Worm (Caenorhabditis elegans): ENCODE data around the gene T23B5.4.

Gene T23B5.4

DNA sequence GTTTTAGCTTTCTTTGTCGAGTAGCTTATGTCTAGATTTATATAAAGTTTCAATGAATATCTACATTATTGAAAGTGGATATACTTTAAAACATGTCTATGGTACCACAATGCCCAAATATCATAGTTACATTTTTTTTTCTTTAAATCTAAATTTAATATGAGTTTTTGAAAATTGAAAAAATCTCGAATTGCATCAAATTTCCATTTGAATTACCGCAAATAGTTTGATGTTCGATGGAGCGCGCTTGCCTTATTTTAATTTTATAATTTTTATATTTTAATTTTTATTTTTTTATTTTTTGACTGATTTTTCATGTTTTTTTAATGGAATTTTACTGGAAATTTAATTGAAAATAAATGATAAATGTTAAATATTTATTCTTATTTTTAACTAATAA, at the start of gene T23B5.4:
TSS of gene T23B5.4 (plus strand) at position 301 of the 400 bp plus-strand sequence.
- no peak for TF ChIP-seq mxl-2 (GFP tag; conservative IDR thresholded peaks at IDR 0.05)
- TF ChIP-seq ceh-62 (tag; optimal IDR thresholded peaks at IDR 0.05) = no peak
- TF ChIP-seq lim-7 (GFP tag; IDR thresholded peaks at IDR 0.05) = no peak
- no peak for TF ChIP-seq aha-1 (tag)
- TF ChIP-seq ztf-11 (tag; optimal IDR thresholded peaks at IDR 0.05) = no peak
- no peak for TF ChIP-seq ctbp-1 (GFP tag; IDR thresholded peaks at IDR 0.05)
- no peak for TF ChIP-seq jun-1 (tag; optimal IDR thresholded peaks at IDR 0.05)
- TF ChIP-seq ama-1 (optimal IDR thresholded peaks at IDR 0.05) = no peak
- no peak for TF ChIP-seq nhr-77 (tag; optimal IDR thresholded peaks at IDR 0.05)
- no peak for TF ChIP-seq ces-1 (GFP tag; optimal IDR thresholded peaks at IDR 0.05)
- TF ChIP-seq nhr-28 (tag; optimal IDR thresholded peaks at IDR 0.05) = no peak
- no peak for TF ChIP-seq unc-130 (GFP tag; optimal IDR thresholded peaks at IDR 0.05)
- no peak for TF ChIP-seq zfp-3 (GFP tag; conservative IDR thresholded peaks at IDR 0.05)
- TF ChIP-seq lir-3 (tag; optimal IDR thresholded peaks at IDR 0.05) = no peak

DNA sequence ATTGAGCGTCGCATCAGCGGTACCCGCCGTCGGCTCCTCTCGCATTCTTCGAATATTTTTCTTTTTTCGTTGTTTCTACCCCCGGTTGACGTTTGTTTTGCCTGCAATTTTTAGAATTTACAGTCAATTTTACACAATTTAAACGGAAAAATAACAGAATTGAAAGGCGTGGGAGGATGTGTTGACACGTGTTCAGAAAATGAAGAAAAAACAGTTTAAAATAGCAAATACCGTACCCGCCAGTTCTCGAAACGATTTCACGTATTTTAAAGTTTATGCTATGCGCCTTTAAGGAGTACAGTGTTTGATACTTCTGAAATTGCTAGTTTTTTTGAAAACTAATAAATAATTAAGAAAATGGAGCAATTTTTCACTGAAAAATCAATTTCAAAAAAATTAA, 43.9 kb upstream of the T23B5.4 start, which contains the start of gene ark-1:
TSS of gene ark-1 (minus strand) at position 101 of the 400 bp plus-strand sequence.
- TF ChIP-seq rbr-2 (tag; optimal IDR thresholded peaks at IDR 0.05) (no peak), F49E8.2 (tag; optimal IDR thresholded peaks at IDR 0.05; ENCODE audit: borderline replicate concordance) (no peak), Y5F2A.4 (GFP tag; optimal IDR thresholded peaks at IDR 0.05) (no peak), unc-62 (GFP tag; optimal IDR thresholded peaks at IDR 0.05 in 1 of 2) (no peak), unc-62 (tag; optimal IDR thresholded peaks at IDR 0.05) (no peak), ztf-11 (tag; optimal IDR thresholded peaks at IDR 0.05) (no peak), skn-1 (tag; optimal IDR thresholded peaks at IDR 0.05) (no peak), mes-2 (tag; optimal IDR thresholded peaks at IDR 0.05; ENCODE audit: poor library complexity, severe bottlenecking) (no peak), lin-13 (GFP tag; optimal IDR thresholded peaks at IDR 0.05) (no peak), Y105C5A.15 (GFP tag; IDR thresholded peaks at IDR 0.05) (no peak), hmg-1.1 (GFP tag; IDR thresholded peaks at IDR 0.05) (no peak), ceh-32 (tag; optimal IDR thresholded peaks at IDR 0.05; ENCODE audit: poor library complexity) (no peak), pha-4 (GFP tag; IDR thresholded peaks at IDR 0.05) (no peak), pha-4 (tag; optimal IDR thresholded peaks at IDR 0.05) (no peak), ceh-28 (tag; optimal IDR thresholded peaks at IDR 0.05) (no peak), mep-1 (tag; optimal IDR thresholded peaks at IDR 0.05) (no peak), daf-8 (GFP tag; IDR thresholded peaks at IDR 0.05) (no peak), zip-11 (GFP tag; IDR thresholded peaks at IDR 0.05) (no peak), T26A8.4 (GFP tag; IDR thresholded peaks at IDR 0.05) (no peak)

DNA sequence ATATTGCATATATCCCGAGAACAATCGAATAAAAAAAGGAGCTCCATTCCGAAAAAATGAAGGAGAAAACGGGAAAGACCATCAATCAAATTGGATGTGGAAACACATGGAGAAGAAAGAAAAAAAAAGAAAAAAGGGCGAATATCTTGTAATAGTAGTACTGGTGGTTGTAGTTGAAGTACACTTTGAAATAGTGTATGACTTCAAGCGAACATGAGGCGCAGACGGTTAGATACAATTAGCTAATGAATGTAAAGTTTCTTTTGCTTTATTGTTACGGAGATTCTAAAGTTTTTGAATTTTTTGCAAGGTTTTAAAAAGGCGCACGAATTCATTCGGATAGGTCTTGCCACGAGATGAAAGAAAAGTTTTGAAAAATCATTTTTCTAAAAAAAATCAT, 42.4 kb upstream of the T23B5.4 start:
- TF ChIP-seq vab-7 (GFP tag; IDR thresholded peaks at IDR 0.05) (no peak), nhr-6 (tag; optimal IDR thresholded peaks at IDR 0.05) (no peak), lin-13 (GFP tag; optimal IDR thresholded peaks at IDR 0.05) (no peak), dpl-1 (GFP tag; optimal IDR thresholded peaks at IDR 0.05) (peak; percentile 14), tag-97 (GFP tag; IDR thresholded peaks at IDR 0.05) (no peak), pqm-1 (tag; optimal IDR thresholded peaks at IDR 0.05) (no peak), nhr-41 (GFP tag; IDR thresholded peaks at IDR 0.05) (no peak), snpc-1.2 (GFP tag; IDR thresholded peaks at IDR 0.05) (no peak), Y48G9A.11 (GFP tag; IDR thresholded peaks at IDR 0.05) (no peak), hlh-30 (tag; optimal IDR thresholded peaks at IDR 0.05; ENCODE audit: insufficient read depth) (peak; percentile 15), rbr-2 (tag; optimal IDR thresholded peaks at IDR 0.05) (no peak), lin-39 (tag; optimal IDR thresholded peaks at IDR 0.05) (no peak), php-3 (GFP tag; IDR thresholded peaks at IDR 0.05) (no peak), mdl-1 (tag; optimal IDR thresholded peaks at IDR 0.05) (no peak), ama-1 (optimal IDR thresholded peaks at IDR 0.05) (no peak), nhr-76 (tag; optimal IDR thresholded peaks at IDR 0.05) (no peak), nhr-111 (GFP tag; optimal IDR thresholded peaks at IDR 0.05) (no peak), daf-12 (tag; optimal IDR thresholded peaks at IDR 0.05) (no peak), daf-19 (GFP tag; conservative IDR thresholded peaks at IDR 0.05) (no peak), madf-9 (GFP tag; conservative IDR thresholded peaks at IDR 0.05) (no peak), nhr-28 (tag; optimal IDR thresholded peaks at IDR 0.05) (peak; percentile 67), mdt-29 (GFP tag; IDR thresholded peaks at IDR 0.05) (no peak), snpc-4 (tag; optimal IDR thresholded peaks at IDR 0.05) (no peak), nhr-77 (tag; optimal IDR thresholded peaks at IDR 0.05) (no peak), duxl-1 (tag; optimal IDR thresholded peaks at IDR 0.05; ENCODE audit: poor library complexity) (no peak)

Data from whole organism, L4 larva.